Worm (Caenorhabditis elegans) whole organism, young adult: Measurements from ENCODE around the gene gst-9.

Experiments
- B0035.1 ChIP-seq: sonication (generic microtip); optimal IDR thresholded peaks from 2 replicates; lab custom pipeline; 2016; ENCODE audit warnings: missing genetic modification characterization, mild to moderate bottlenecking, missing compliant biosample characterization, missing genotype, missing genetic modification reagents
- B0261.1 ChIP-seq: sonication (generic microtip); optimal IDR thresholded peaks from 2 replicates; lab custom pipeline; 2016; ENCODE audit warnings: mild to moderate bottlenecking, missing genetic modification characterization, moderate library complexity, missing compliant biosample characterization
- B0336.3 ChIP-seq: fragments of 200-800 bp; sonication (Bioruptor generic); IDR thresholded peaks from 2 replicates; pipeline ENCODE4 v1.3.6; 2022; ENCODE audit warnings: missing genetic modification characterization, missing compliant biosample characterization
- C06A6.2 ChIP-seq: fragments of 200-800 bp; sonication (Bioruptor generic); conservative IDR thresholded peaks from 2 replicates; pipeline ENCODE4 v1.3.6; 2022; ENCODE audit warnings: missing genetic modification characterization, missing compliant biosample characterization
- D2030.7 ChIP-seq: fragments of 200-800 bp; sonication (Bioruptor generic); IDR thresholded peaks from 2 replicates; pipeline ENCODE4 v1.3.6; 2022; ENCODE audit warnings: missing genetic modification reagents, missing genetic modification characterization, missing compliant biosample characterization
- F23B12.7 ChIP-seq: sonication (generic microtip); optimal IDR thresholded peaks from 2 replicates; lab custom pipeline; 2017; ENCODE audit warnings: missing genetic modification characterization, mild to moderate bottlenecking, missing compliant biosample characterization, antibody characterized with exemption, moderate library complexity; ENCODE audit not compliant: insufficient read depth
- F39B2.1 ChIP-seq: fragments of 200-800 bp; sonication (Bioruptor generic); IDR thresholded peaks from 2 replicates; pipeline ENCODE4 v1.3.6; 2022; ENCODE audit warnings: missing genetic modification reagents, missing genetic modification characterization, missing compliant biosample characterization
- F49E8.2 ChIP-seq: sonication (generic microtip); optimal IDR thresholded peaks from 3 replicates; lab custom pipeline; 2017; ENCODE audit warnings: missing genetic modification characterization, mild to moderate bottlenecking, missing compliant biosample characterization, antibody characterized with exemption, moderate library complexity; ENCODE audit not compliant: insufficient read depth
- F52B5.7 ChIP-seq: sonication (generic microtip); optimal IDR thresholded peaks from 2 replicates; lab custom pipeline; 2016; ENCODE audit warnings: mild to moderate bottlenecking, missing genetic modification characterization, missing compliant biosample characterization
- F57C9.4 ChIP-seq: sonication (generic microtip); optimal IDR thresholded peaks from 2 replicates; lab custom pipeline; 2017; ENCODE audit warnings: mild to moderate bottlenecking, missing genetic modification characterization, missing compliant biosample characterization
- T07F8.4 ChIP-seq: sonication (generic microtip); optimal IDR thresholded peaks from 2 replicates; lab custom pipeline; 2016; ENCODE audit warnings: mild to moderate bottlenecking, missing genetic modification characterization, moderate library complexity, missing compliant biosample characterization
- Y53G8AR.9 ChIP-seq: fragments of 200-800 bp; sonication (Bioruptor generic); conservative IDR thresholded peaks from 2 replicates; pipeline ENCODE4 v1.3.6; 2022; ENCODE audit warnings: missing genetic modification reagents, missing genetic modification characterization, missing compliant biosample characterization
- ZK185.1 ChIP-seq: sonication (generic microtip); optimal IDR thresholded peaks from 2 replicates; lab custom pipeline; 2016; ENCODE audit warnings: mild to moderate bottlenecking, missing genetic modification characterization, missing compliant biosample characterization; ENCODE audit not compliant: poor library complexity, severe bottlenecking
- aptf-3 ChIP-seq: fragments of 200-800 bp; sonication (Bioruptor generic); IDR thresholded peaks from 2 replicates; pipeline ENCODE4 v1.3.6; 2022; ENCODE audit warnings: missing genetic modification characterization, missing compliant biosample characterization
- bed-1 ChIP-seq: fragments of 200-800 bp; sonication (Bioruptor generic); IDR thresholded peaks from 2 replicates; pipeline ENCODE4 v1.3.6; 2022; ENCODE audit warnings: missing genetic modification reagents, missing genetic modification characterization, missing compliant biosample characterization
- cebp-1 ChIP-seq, 2 experiments: fragments of 200-800 bp in 1 of 2; sonication (Bioruptor generic) in 1 of 2; sonication (generic microtip) in 1 of 2; IDR thresholded peaks in 1 of 2; optimal IDR thresholded peaks in 1 of 2; 2 replicates each; pipeline versions ENCODE4 v1.3.6 to Lab custom; 2017 to 2022; ENCODE audit warnings: missing compliant biosample characterization in 2 of 2, missing genetic modification characterization in 2 of 2, mild to moderate bottlenecking in 1 of 2, missing genetic modification reagents in 1 of 2, moderate library complexity in 1 of 2
- dpff-1 ChIP-seq: sonication (generic microtip); optimal IDR thresholded peaks from 2 replicates; lab custom pipeline; 2017; ENCODE audit warnings: mild to moderate bottlenecking, missing genetic modification characterization, missing compliant biosample characterization
- efl-1 ChIP-seq: fragments of 150-350 bp; optimal IDR thresholded peaks from 2 replicates; lab custom pipeline; 2014; ENCODE audit warnings: missing biosample characterization, missing genetic modification reagents, missing genetic modification characterization
- fkh-3 ChIP-seq: sonication (generic microtip); optimal IDR thresholded peaks from 2 replicates; lab custom pipeline; 2016; ENCODE audit warnings: mild to moderate bottlenecking, missing genetic modification characterization, missing compliant biosample characterization
- gei-17 ChIP-seq: fragments of 200-800 bp; sonication (Bioruptor generic); optimal IDR thresholded peaks from 2 replicates; lab custom pipeline; 2018; ENCODE audit warnings: mild to moderate bottlenecking, missing genetic modification characterization, missing compliant biosample characterization
- him-1 ChIP-seq: sonication (generic microtip); optimal IDR thresholded peaks from 2 replicates; lab custom pipeline; 2016; ENCODE audit warnings: missing genotype, missing genetic modification reagents, missing genetic modification characterization, missing compliant biosample characterization
- hlh-12 ChIP-seq: sonication (generic microtip); optimal IDR thresholded peaks from 2 replicates; lab custom pipeline; 2016; ENCODE audit warnings: missing genetic modification characterization, missing compliant biosample characterization
- hsf-1 ChIP-seq: fragments of 200-800 bp; sonication (Bioruptor generic); IDR thresholded peaks from 2 replicates; pipeline ENCODE4 v1.3.6; 2022; ENCODE audit warnings: missing genetic modification reagents, missing genetic modification characterization, missing compliant biosample characterization
- let-607 ChIP-seq, 2 experiments: fragments of 200-800 bp in 1 of 2; sonication (Bioruptor generic) in 1 of 2; sonication (generic microtip) in 1 of 2; optimal IDR thresholded peaks; 2 replicates each; lab custom pipeline; 2016 to 2018; ENCODE audit warnings: mild to moderate bottlenecking in 2 of 2, missing compliant biosample characterization in 2 of 2, missing genetic modification characterization in 2 of 2, moderate library complexity in 2 of 2, missing genotype in 1 of 2
- lin-26 ChIP-seq: fragments of 200-800 bp; sonication (Bioruptor generic); IDR thresholded peaks from 2 replicates; pipeline ENCODE4 v1.3.6; 2022; ENCODE audit warnings: missing genetic modification reagents, missing genetic modification characterization, missing compliant biosample characterization
- lin-40 ChIP-seq: sonication (generic microtip); optimal IDR thresholded peaks from 2 replicates; lab custom pipeline; 2016; ENCODE audit warnings: missing genetic modification characterization, mild to moderate bottlenecking, missing compliant biosample characterization, missing genotype, missing genetic modification reagents
- lsl-1 ChIP-seq: fragments of 200-800 bp; sonication (Bioruptor generic); optimal IDR thresholded peaks from 2 replicates; lab custom pipeline; 2018; ENCODE audit warnings: mild to moderate bottlenecking, missing genetic modification characterization, moderate library complexity, missing compliant biosample characterization
- lsy-27 ChIP-seq: sonication (generic microtip); optimal IDR thresholded peaks from 2 replicates; lab custom pipeline; 2017; ENCODE audit warnings: missing genetic modification characterization, mild to moderate bottlenecking, missing compliant biosample characterization, antibody characterized with exemption, missing genotype, borderline replicate concordance; ENCODE audit not compliant: insufficient read depth
- madf-10 ChIP-seq: sonication (generic microtip); optimal IDR thresholded peaks from 2 replicates; lab custom pipeline; 2016; ENCODE audit warnings: mild to moderate bottlenecking, missing genetic modification characterization, missing compliant biosample characterization
- mcd-1 ChIP-seq: fragments of 200-800 bp; sonication (Bioruptor generic); IDR thresholded peaks from 2 replicates; pipeline ENCODE4 v1.3.6; 2022; ENCODE audit warnings: missing genetic modification reagents, missing genetic modification characterization, missing compliant biosample characterization
- mxl-1 ChIP-seq: sonication (generic microtip); optimal IDR thresholded peaks from 2 replicates; lab custom pipeline; 2016; ENCODE audit warnings: missing genetic modification characterization, missing compliant biosample characterization
- nfya-1 ChIP-seq: sonication (generic microtip); optimal IDR thresholded peaks from 2 replicates; lab custom pipeline; 2017; ENCODE audit warnings: antibody characterized with exemption, missing compliant biosample characterization, missing genetic modification characterization, borderline replicate concordance; ENCODE audit not compliant: insufficient read depth
- nfyb-1 ChIP-seq: fragments of 200-800 bp; sonication (Bioruptor generic); IDR thresholded peaks from 2 replicates; pipeline ENCODE4 v1.3.6; 2022; ENCODE audit warnings: missing genetic modification reagents, missing genetic modification characterization, missing compliant biosample characterization
- pbrm-1 ChIP-seq: fragments of 200-800 bp; sonication (Bioruptor generic); IDR thresholded peaks from 2 replicates; pipeline ENCODE4 v1.3.6; 2022; ENCODE audit warnings: missing genetic modification reagents, missing genetic modification characterization, missing compliant biosample characterization
- repo-1 ChIP-seq: sonication (generic microtip); optimal IDR thresholded peaks from 2 replicates; lab custom pipeline; 2017; ENCODE audit warnings: mild to moderate bottlenecking, missing genetic modification characterization, missing compliant biosample characterization
- snpc-1.1 ChIP-seq: sonication (generic microtip); optimal IDR thresholded peaks from 2 replicates; lab custom pipeline; 2017; ENCODE audit warnings: missing genetic modification characterization, mild to moderate bottlenecking, missing compliant biosample characterization, antibody characterized with exemption, moderate library complexity, missing genotype, missing genetic modification reagents; ENCODE audit not compliant: insufficient read depth
- snpc-4 ChIP-seq, 5 experiments: fragments of 150-350 bp in 1 of 5; sonication (generic microtip) in 4 of 5; optimal IDR thresholded peaks; 2 replicates each; lab custom pipeline; 2014 to 2018; ENCODE audit warnings: missing genetic modification characterization in 5 of 5, missing biosample characterization in 3 of 5, antibody characterized with exemption in 2 of 5, mild to moderate bottlenecking in 2 of 5, missing compliant biosample characterization in 2 of 5, missing genotype in 2 of 5, moderate library complexity in 2 of 5, missing genetic modification reagents in 1 of 5
- tbp1 ChIP-seq: fragments of 200-800 bp; sonication (Bioruptor generic); optimal IDR thresholded peaks from 2 replicates; lab custom pipeline; 2018; ENCODE audit warnings: mild to moderate bottlenecking, missing genetic modification characterization, missing compliant biosample characterization
- unc-130 ChIP-seq: sonication (generic microtip); optimal IDR thresholded peaks from 2 replicates; lab custom pipeline; 2016; ENCODE audit warnings: missing genetic modification reagents, missing genetic modification characterization, missing compliant biosample characterization
- unc-62 ChIP-seq: fragments of 150-350 bp; optimal IDR thresholded peaks from 2 replicates; lab custom pipeline; 2014; ENCODE audit warnings: missing biosample characterization, missing genetic modification reagents, missing genetic modification characterization
- xnd-1 ChIP-seq: sonication (generic microtip); optimal IDR thresholded peaks from 2 replicates; lab custom pipeline; 2016; ENCODE audit warnings: missing genotype, missing genetic modification reagents, missing genetic modification characterization, missing compliant biosample characterization
- ztf-22 ChIP-seq: fragments of 200-800 bp; sonication (Bioruptor generic); optimal IDR thresholded peaks from 2 replicates; lab custom pipeline; 2018; ENCODE audit warnings: mild to moderate bottlenecking, missing genetic modification characterization, moderate library complexity, missing compliant biosample characterization
- ztf-26 ChIP-seq: sonication (generic microtip); optimal IDR thresholded peaks from 2 replicates; lab custom pipeline; 2017; ENCODE audit warnings: missing genetic modification characterization, missing compliant biosample characterization
- ztf-28 ChIP-seq: fragments of 200-800 bp; sonication (Bioruptor generic); IDR thresholded peaks from 2 replicates; pipeline ENCODE4 v1.3.6; 2022; ENCODE audit warnings: missing genetic modification reagents, missing genetic modification characterization, missing compliant biosample characterization
- ztf-6 ChIP-seq: fragments of 200-800 bp; sonication (Bioruptor generic); IDR thresholded peaks from 2 replicates; pipeline ENCODE4 v1.3.6; 2022; ENCODE audit warnings: missing genetic modification reagents, missing genetic modification characterization, missing compliant biosample characterization

Gene gst-9

DNA sequence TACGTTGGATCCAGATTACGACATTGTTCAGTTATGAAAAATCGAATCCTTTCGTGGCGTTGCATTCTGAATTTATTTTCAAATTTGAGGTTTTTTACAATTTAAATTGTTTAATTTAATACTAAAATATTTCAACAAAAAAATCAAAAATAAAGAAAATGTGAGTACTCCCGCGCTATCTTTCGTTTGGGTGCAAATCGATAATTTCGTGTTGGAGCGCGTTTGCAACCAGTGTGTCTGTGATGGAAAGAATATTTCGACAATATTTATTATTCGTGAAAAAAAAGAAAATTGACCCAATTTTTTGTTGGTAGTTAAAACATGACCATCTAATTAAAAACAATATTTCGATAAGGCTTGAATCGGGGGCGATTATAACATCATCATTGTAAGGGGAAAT lies 10.7 kb downstream of the gst-9 start, which contains the start of gene R05F9.9 (continued):
- TF ChIP-seq lin-26 (GFP tag; lab: Robert Waterston, UW) (no peak), gei-17 (GFP tag; lab: Kevin White, UChicago) (peak; percentile 28), aptf-3 (GFP tag; lab: Robert Waterston, UW) (no peak), ztf-6 (GFP tag; lab: Robert Waterston, UW) (no peak), efl-1 (peak; percentile 39), bed-1 (GFP tag; lab: Robert Waterston, UW) (no peak), lsy-27 (tag; lab: Kevin White, UChicago) (no peak), let-607 (tag; optimal IDR thresholded peaks at IDR 0.05; lab: Kevin White, UChicago) (no peak), T07F8.4 (tag; lab: Kevin White, UChicago) (no peak), hlh-12 (tag; lab: Kevin White, UChicago) (no peak), ztf-28 (GFP tag; lab: Robert Waterston, UW) (no peak), ZK185.1 (tag; lab: Kevin White, UChicago) (peak; percentile 37), mxl-1 (tag; lab: Kevin White, UChicago) (peak; percentile 27), B0336.3 (GFP tag; lab: Robert Waterston, UW) (peak; percentile 41; the same call in 1 of the 2 replicates), F49E8.2 (tag; lab: Kevin White, UChicago) (no peak), unc-62 (GFP tag; lab: Kevin White, UChicago) (no peak), repo-1 (tag; lab: Kevin White, UChicago) (peak; percentile 56), madf-10 (tag; lab: Kevin White, UChicago) (peak; percentile 21), tbp1 (GFP tag; lab: Kevin White, UChicago) (peak; percentile 43), nfyb-1 (GFP tag; lab: Robert Waterston, UW) (peak; percentile 52), ztf-22 (no peak), pbrm-1 (GFP tag; lab: Robert Waterston, UW) (no peak), fkh-3 (tag; lab: Kevin White, UChicago) (no peak), F52B5.7 (tag; lab: Kevin White, UChicago) (no peak), snpc-1.1 (tag; lab: Kevin White, UChicago) (no peak), unc-130 (GFP tag; lab: Kevin White, UChicago) (no peak), ztf-26 (tag; lab: Kevin White, UChicago) (peak; percentile 37), lsl-1 (GFP tag; lab: Kevin White, UChicago) (peak; percentile 25), snpc-4 (GFP tag; optimal IDR thresholded peaks at IDR 0.05; lab: Kevin White, UChicago) (no peak), snpc-4 (tag; optimal IDR thresholded peaks at IDR 0.05; lab: Kevin White, UChicago) (peak in 2 of 4 experiments; percentile 23 to 50), dpff-1 (no peak), F23B12.7 (tag; lab: Kevin White, UChicago) (peak; percentile 55), D2030.7 (no peak), him-1 (tag; lab: Kevin White, UChicago) (no peak), nfya-1 (tag; lab: Kevin White, UChicago) (no peak), F39B2.1 (GFP tag; lab: Robert Waterston, UW) (0 out of 2 replicates have a peak, but pooled peaks have one; percentile 15), Y53G8AR.9 (GFP tag; lab: Robert Waterston, UW) (peak; percentile 86), B0261.1 (tag; lab: Kevin White, UChicago) (no peak), hsf-1 (GFP tag; lab: Robert Waterston, UW) (peak; percentile 66), xnd-1 (tag; lab: Kevin White, UChicago) (no peak), cebp-1 (GFP tag; IDR thresholded peaks at IDR 0.05; lab: Robert Waterston, UW) (no peak), cebp-1 (tag; optimal IDR thresholded peaks at IDR 0.05; lab: Kevin White, UChicago) (peak; percentile 57), mcd-1 (GFP tag; lab: Robert Waterston, UW) (peak; percentile 52; the same call in 1 of the 2 replicates), B0035.1 (tag; lab: Kevin White, UChicago) (no peak), C06A6.2 (no peak), F57C9.4 (tag; lab: Kevin White, UChicago) (no peak), lin-40 (peak; percentile 8)
